Worm (Caenorhabditis elegans) whole organism, midembryonic: ENCODE data around the gene oma-2.

Experiments used
- T22C8.4 ChIP-seq: fragments of 200-800 bp; sonication (Bioruptor generic); IDR thresholded peaks from 2 replicates; pipeline ENCODE4 v1.3.6; 2022; ENCODE audit warnings: missing genetic modification characterization, missing compliant biosample characterization
- cog-1 ChIP-seq: sonication (generic microtip); optimal IDR thresholded peaks from 2 replicates; lab custom pipeline; 2016; ENCODE audit warnings: missing genetic modification characterization, missing compliant biosample characterization
- flt-1 ChIP-seq: fragments of 200-800 bp; sonication (Bioruptor generic); IDR thresholded peaks from 2 replicates; pipeline ENCODE4 v1.3.6; 2022; ENCODE audit warnings: missing genetic modification characterization, missing compliant biosample characterization
- klf-2 ChIP-seq: fragments of 200-800 bp; sonication (Bioruptor generic); conservative IDR thresholded peaks from 2 replicates; pipeline ENCODE4 v1.3.6; 2022; ENCODE audit warnings: missing genetic modification reagents, missing genetic modification characterization, missing compliant biosample characterization
- med-1 ChIP-seq: sonication (generic microtip); optimal IDR thresholded peaks from 2 replicates; lab custom pipeline; 2017; ENCODE audit warnings: missing genetic modification characterization, mild to moderate bottlenecking, missing compliant biosample characterization, antibody characterized with exemption, missing genetic modification reagents; ENCODE audit not compliant: insufficient read depth
- tab-1 ChIP-seq: fragments of 200-800 bp; sonication (Bioruptor generic); IDR thresholded peaks from 2 replicates; pipeline ENCODE4 v1.3.6; 2022; ENCODE audit warnings: missing genetic modification characterization, missing compliant biosample characterization
- ztf-23 ChIP-seq: fragments of 200-800 bp; sonication (Bioruptor generic); IDR thresholded peaks from 2 replicates; pipeline ENCODE4 v1.3.6; 2022; ENCODE audit warnings: missing genetic modification reagents, missing genetic modification characterization, missing compliant biosample characterization
- ztf-29 ChIP-seq: fragments of 200-800 bp; sonication (Bioruptor generic); IDR thresholded peaks from 2 replicates; pipeline ENCODE4 v1.3.6; 2022; ENCODE audit warnings: missing genetic modification reagents, missing genetic modification characterization, missing compliant biosample characterization

- TF ChIP-seq klf-2 (GFP tag; lab: Robert Waterston, UW) (no peak), cog-1 (tag; lab: Kevin White, UChicago) (no peak), flt-1 (no peak), ztf-29 (GFP tag; lab: Robert Waterston, UW) (no peak), tab-1 (GFP tag; lab: Robert Waterston, UW) (no peak), ztf-23 (GFP tag; lab: Robert Waterston, UW) (no peak), T22C8.4 (GFP tag; lab: Robert Waterston, UW) (no peak), med-1 (GFP tag; lab: Kevin White, UChicago) (no peak)
These were observed 34.1 kb upstream of the oma-2 start for ce11 chrV:7995165-7995564.
